Fruit fly (Drosophila melanogaster): Measurements from ENCODE around the gene Nlg4.

The Nlg4 gene

DNA sequence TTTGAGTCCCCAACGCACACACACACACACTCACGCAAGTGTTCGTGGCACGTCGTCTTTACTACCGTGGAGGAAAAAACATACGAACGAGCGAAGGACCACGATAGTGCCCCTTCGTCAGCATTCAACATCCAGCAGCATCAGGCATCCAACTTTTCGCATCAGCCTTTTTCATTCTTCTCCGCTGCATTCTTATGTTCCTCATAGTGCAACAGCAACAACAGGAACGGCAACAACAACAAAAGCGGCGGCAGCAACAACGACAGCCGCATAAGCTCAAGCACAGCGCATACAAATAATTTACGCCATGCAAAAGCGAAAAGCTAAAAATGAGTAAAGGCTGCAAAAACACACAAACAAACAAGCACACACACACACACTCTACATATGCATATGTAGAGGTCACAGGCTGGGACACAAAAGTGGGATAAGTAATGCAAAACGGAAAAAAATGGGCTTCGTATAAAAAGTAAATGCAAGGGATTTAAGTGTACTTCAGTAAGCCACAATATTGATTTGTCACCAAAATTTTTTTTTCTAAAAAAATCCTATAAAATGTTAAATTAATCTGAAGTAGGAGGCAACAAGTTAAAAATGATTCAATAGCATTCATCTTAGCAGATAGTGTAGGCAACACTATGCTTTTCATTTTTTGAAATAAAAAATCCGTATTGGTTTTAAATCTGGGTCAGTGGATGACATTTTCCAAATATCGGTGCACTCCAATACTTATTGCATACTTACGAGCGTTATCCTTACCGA, 78.3 kb downstream of the Nlg4 start:
- TF ChIP-seq Vsx2 (GFP tag; optimal IDR thresholded peaks at IDR 0.05; ENCODE audit: partially characterized antibody) (no peak), Hnf4 (GFP tag; optimal IDR thresholded peaks at IDR 0.05) (no peak), CrebA (GFP tag; optimal IDR thresholded peaks at IDR 0.05; ENCODE audit: borderline replicate concordance) (no peak), OdsH (GFP tag; optimal IDR thresholded peaks at IDR 0.05) (no peak), foxo (GFP tag; optimal IDR thresholded peaks at IDR 0.05) (peak in 1 of 2 experiments; percentile 21), HLH106 (tag; optimal IDR thresholded peaks at IDR 0.05) (peak; percentile 11), Sp1 (GFP tag; optimal IDR thresholded peaks at IDR 0.05) (peak; percentile 10), br (GFP tag; optimal IDR thresholded peaks at IDR 0.05) (no peak), Dfd (GFP tag; optimal IDR thresholded peaks at IDR 0.05) (peak; percentile 53), Myc (optimal IDR thresholded peaks at IDR 0.05) (no peak), Hr78 (GFP tag; optimal IDR thresholded peaks at IDR 0.05) (no peak), lola (GFP tag; optimal IDR thresholded peaks at IDR 0.05) (no peak), N (GFP tag; optimal IDR thresholded peaks at IDR 0.05) (no peak), dl (GFP tag; optimal IDR thresholded peaks at IDR 0.05; ENCODE audit: insufficient read depth in 1 of 2, partially characterized antibody in 2 of 2) (no peak), h (GFP tag; optimal IDR thresholded peaks at IDR 0.05) (no peak), woc (GFP tag; optimal IDR thresholded peaks at IDR 0.05) (peak; percentile 29), sage (GFP tag; optimal IDR thresholded peaks at IDR 0.05) (no peak), psq (GFP tag; optimal IDR thresholded peaks at IDR 0.05) (peak; percentile 7), ey (GFP tag; optimal IDR thresholded peaks at IDR 0.05) (peak; percentile 4), tai (GFP tag; optimal IDR thresholded peaks at IDR 0.05) (no peak)

DNA sequence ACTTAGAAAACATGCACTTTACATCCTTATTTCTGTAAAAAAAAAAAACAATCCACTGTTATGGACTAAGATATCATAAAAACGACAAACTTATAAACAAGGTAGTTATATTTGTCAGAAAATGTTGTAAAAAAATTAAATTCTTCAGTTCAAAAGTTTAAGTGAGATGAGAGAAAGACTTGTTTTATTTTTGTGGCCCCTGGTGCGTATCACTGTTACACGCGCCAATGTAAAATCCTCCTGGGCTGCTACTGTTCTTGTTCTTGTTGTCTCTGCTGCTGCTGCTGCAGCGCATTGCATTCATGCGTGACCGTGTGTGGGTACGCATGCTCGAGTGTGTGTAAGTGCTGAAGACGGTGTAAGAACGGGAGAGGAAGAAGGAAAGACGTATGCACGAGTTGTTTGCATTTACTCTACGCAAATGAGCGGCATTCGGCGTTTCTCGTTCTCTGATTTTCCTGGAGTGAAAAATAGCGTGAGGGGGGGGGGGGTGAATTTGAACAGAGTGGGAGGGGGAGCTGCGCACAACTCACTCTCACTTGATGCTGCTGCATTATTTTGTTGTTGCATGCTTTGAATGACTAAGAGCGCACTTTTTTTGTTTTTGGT, 79.0 kb downstream of the Nlg4 start:
- no peak for TF ChIP-seq sage (GFP tag; optimal IDR thresholded peaks at IDR 0.05)
- TF ChIP-seq h (GFP tag; optimal IDR thresholded peaks at IDR 0.05) = peak; percentile 1
- no peak for TF ChIP-seq Sp1 (GFP tag; optimal IDR thresholded peaks at IDR 0.05)

dm6 chr3R:20284140-20284911, 79.7 kb downstream of the Nlg4 start:
- peak; percentile 22 for TF ChIP-seq h (GFP tag; optimal IDR thresholded peaks at IDR 0.05)
- TF ChIP-seq Jra (GFP tag; optimal IDR thresholded peaks at IDR 0.05) = no peak
- TF ChIP-seq Dif (GFP tag; optimal IDR thresholded peaks at IDR 0.05; ENCODE audit: partially characterized antibody) = peak; percentile 14
- TF ChIP-seq Sp1 (GFP tag; optimal IDR thresholded peaks at IDR 0.05) = peak; percentile 29
- TF ChIP-seq foxo (GFP tag; optimal IDR thresholded peaks at IDR 0.05) = peak in 1 of 2 experiments; percentile 54
- no peak for TF ChIP-seq lola (GFP tag; optimal IDR thresholded peaks at IDR 0.05)
- peak; percentile 58 for TF ChIP-seq psq (GFP tag; optimal IDR thresholded peaks at IDR 0.05)
- TF ChIP-seq sage (GFP tag; optimal IDR thresholded peaks at IDR 0.05) = peak; percentile 55
- TF ChIP-seq rgr (GFP tag; optimal IDR thresholded peaks at IDR 0.05) = peak; percentile 32
- peak; percentile 9 for TF ChIP-seq Hnf4 (GFP tag; optimal IDR thresholded peaks at IDR 0.05)

DNA sequence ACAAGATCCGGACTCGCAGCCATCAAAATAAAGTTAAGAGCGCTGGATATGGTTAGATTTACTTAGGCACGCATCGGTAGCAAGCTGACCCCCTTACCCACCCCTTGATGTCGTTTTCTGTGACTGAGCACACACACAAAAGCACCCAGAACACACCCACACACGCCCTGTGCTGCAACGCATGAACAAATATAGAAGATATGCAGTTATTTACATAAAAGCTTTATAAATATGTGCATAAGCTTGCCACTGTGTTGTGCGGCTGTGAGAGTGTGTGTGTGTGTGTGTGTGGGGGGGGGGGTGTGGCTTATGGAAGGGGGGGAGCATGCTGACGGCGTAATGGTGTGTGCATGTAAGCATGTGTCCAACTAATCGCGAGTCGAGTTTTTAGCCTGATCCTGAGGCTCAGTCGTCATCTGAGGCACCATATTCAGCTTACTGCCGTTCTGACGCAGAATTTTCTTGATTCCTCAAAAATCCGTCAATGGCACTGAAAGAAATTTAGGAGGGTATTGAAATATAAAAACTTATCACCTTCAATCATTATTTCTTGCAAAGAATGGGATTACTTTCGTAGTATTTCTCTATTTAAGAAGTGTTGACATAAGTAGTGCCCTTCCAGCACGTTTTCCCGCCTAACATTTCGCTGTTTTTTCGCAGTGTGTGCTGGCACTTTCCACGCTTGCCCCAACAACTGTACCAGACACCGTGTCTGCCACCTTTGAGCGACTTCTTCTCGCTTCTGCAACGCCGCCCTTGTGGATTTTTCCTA, 81.3 kb downstream of the Nlg4 start:
- peak in 1 of 2 experiments; percentile 33 for TF ChIP-seq foxo (GFP tag; optimal IDR thresholded peaks at IDR 0.05)
- TF ChIP-seq h (GFP tag; optimal IDR thresholded peaks at IDR 0.05) = peak; percentile 15
- TF ChIP-seq ey (GFP tag; optimal IDR thresholded peaks at IDR 0.05) = no peak
- no peak for TF ChIP-seq Mio (GFP tag; optimal IDR thresholded peaks at IDR 0.05)
- TF ChIP-seq fru (GFP tag; optimal IDR thresholded peaks at IDR 0.05) = peak; percentile 37
- no peak for TF ChIP-seq CG9705 (GFP tag; optimal IDR thresholded peaks at IDR 0.05)
- TF ChIP-seq Hr83 (GFP tag; optimal IDR thresholded peaks at IDR 0.05; ENCODE audit: poor library complexity, severe bottlenecking) = peak; percentile 44
- no peak for TF ChIP-seq jim (GFP tag; optimal IDR thresholded peaks at IDR 0.05)
- no peak for TF ChIP-seq sage (GFP tag; optimal IDR thresholded peaks at IDR 0.05)
- peak; percentile 12 for TF ChIP-seq Hnf4 (GFP tag; optimal IDR thresholded peaks at IDR 0.05)
- no peak for TF ChIP-seq usp (GFP tag; optimal IDR thresholded peaks at IDR 0.05)
- peak; percentile 7 for TF ChIP-seq HLH106 (tag; optimal IDR thresholded peaks at IDR 0.05)
- TF ChIP-seq rgr (GFP tag; optimal IDR thresholded peaks at IDR 0.05) = peak; percentile 26
- peak; percentile 9 for TF ChIP-seq Sp1 (GFP tag; optimal IDR thresholded peaks at IDR 0.05)
- peak; percentile 4 for TF ChIP-seq psq (GFP tag; optimal IDR thresholded peaks at IDR 0.05)
- TF ChIP-seq Vsx2 (GFP tag; optimal IDR thresholded peaks at IDR 0.05; ENCODE audit: partially characterized antibody) = peak; percentile 3
- no peak for TF ChIP-seq tai (GFP tag; optimal IDR thresholded peaks at IDR 0.05)
- TF ChIP-seq OdsH (GFP tag; optimal IDR thresholded peaks at IDR 0.05) = peak; percentile 22
- no peak for TF ChIP-seq br (GFP tag; optimal IDR thresholded peaks at IDR 0.05)
